Worm (Caenorhabditis elegans): ENCODE data around the gene nep-5.

- TF ChIP-seq W03F9.2 (tag; optimal IDR thresholded peaks at IDR 0.05), result no peak
- TF ChIP-seq him-1 (tag; optimal IDR thresholded peaks at IDR 0.05), result no peak
- no peak for TF ChIP-seq dao-5 (tag; optimal IDR thresholded peaks at IDR 0.05)
Observed at ce11 chrII:5449620-5450019, 38.3 kb upstream of the nep-5 start.
